Worm (Caenorhabditis elegans): ENCODE data around the gene rpl-15.

rpl-15 gene

ce11 chrIV:657932-658331, 3.6 kb upstream of the rpl-15 start:
- no peak for TF ChIP-seq unc-62 (GFP tag; optimal IDR thresholded peaks at IDR 0.05)

ce11 chrIV:657046-657445, 2.7 kb upstream of the rpl-15 start:
- no peak for TF ChIP-seq unc-62 (GFP tag; optimal IDR thresholded peaks at IDR 0.05)

- no peak for TF ChIP-seq unc-62 (GFP tag; optimal IDR thresholded peaks at IDR 0.05)
These were observed 1.1 kb downstream of the rpl-15 start, which contains the start of gene K11H12.1 for ce11 chrIV:653138-653848. TSS of gene K11H12.1 (minus strand) at chrIV:653421.

- no peak for TF ChIP-seq unc-62 (GFP tag; optimal IDR thresholded peaks at IDR 0.05)
These were observed 5.0 kb downstream of the rpl-15 start, which contains the start of gene K11H12.9 for ce11 chrIV:649365-649764. TSS of gene K11H12.9 (plus strand) at chrIV:649665.

- no peak for TF ChIP-seq unc-62 (GFP tag; optimal IDR thresholded peaks at IDR 0.05)
These were observed 6.0 kb downstream of the rpl-15 start for ce11 chrIV:648362-648761.

ce11 chrIV:643481-643880, 10.9 kb downstream of the rpl-15 start:
- no peak for TF ChIP-seq unc-62 (GFP tag; optimal IDR thresholded peaks at IDR 0.05)

- no peak for TF ChIP-seq unc-62 (GFP tag; optimal IDR thresholded peaks at IDR 0.05)
These were observed 15.2 kb downstream of the rpl-15 start for ce11 chrIV:639167-639566.

ce11 chrIV:633565-633964, 20.8 kb downstream of the rpl-15 start:
- TF ChIP-seq unc-62 (GFP tag; optimal IDR thresholded peaks at IDR 0.05), result no peak

ce11 chrIV:631869-632268, 22.5 kb downstream of the rpl-15 start:
- no peak for TF ChIP-seq unc-62 (GFP tag; optimal IDR thresholded peaks at IDR 0.05)

- TF ChIP-seq unc-62 (GFP tag; optimal IDR thresholded peaks at IDR 0.05), result no peak
These were observed 23.8 kb downstream of the rpl-15 start for ce11 chrIV:630598-630997.

ce11 chrIV:627237-627636, 27.1 kb downstream of the rpl-15 start, which contains the start of gene nhr-76:
TSS of gene nhr-76 (plus strand) at chrIV:627537.
- TF ChIP-seq unc-62 (GFP tag; optimal IDR thresholded peaks at IDR 0.05), result no peak

- no peak for TF ChIP-seq unc-62 (GFP tag; optimal IDR thresholded peaks at IDR 0.05)
These were observed 28.3 kb downstream of the rpl-15 start for ce11 chrIV:625947-626548.

ce11 chrIV:623876-624275, 30.5 kb downstream of the rpl-15 start:
- no peak for TF ChIP-seq unc-62 (GFP tag; optimal IDR thresholded peaks at IDR 0.05)

- TF ChIP-seq unc-62 (GFP tag; optimal IDR thresholded peaks at IDR 0.05), result no peak
These were observed 31.4 kb downstream of the rpl-15 start for ce11 chrIV:622989-623388.

ce11 chrIV:620324-620723, 34.1 kb downstream of the rpl-15 start:
- TF ChIP-seq unc-62 (GFP tag; optimal IDR thresholded peaks at IDR 0.05), result no peak

- no peak for TF ChIP-seq unc-62 (GFP tag; optimal IDR thresholded peaks at IDR 0.05)
These were observed 34.6 kb downstream of the rpl-15 start for ce11 chrIV:619766-620165.

- no peak for TF ChIP-seq unc-62 (GFP tag; optimal IDR thresholded peaks at IDR 0.05)
These were observed 39.1 kb downstream of the rpl-15 start, which contains the start of gene C18H7.1 for ce11 chrIV:615244-615643. TSS of gene C18H7.1 (plus strand) at chrIV:615544.
